Worm (Caenorhabditis elegans): ENCODE measurements around the gene K09C4.10.

The K09C4.10 gene

ce11 chrX:3260509-3260908 is 19.5 kb downstream of the K09C4.10 start, which contains the start of gene lbp-2:
lbp-2 (plus strand) TSS chrX:3260610.
- TF ChIP-seq hpl-2 (GFP tag; optimal IDR thresholded peaks at IDR 0.05) = no peak
- TF ChIP-seq rnt-1 (tag; optimal IDR thresholded peaks at IDR 0.05) = peak; percentile 57
- no peak for TF ChIP-seq efl-1 (optimal IDR thresholded peaks at IDR 0.05)
- no peak for TF ChIP-seq efl-1 (GFP tag; optimal IDR thresholded peaks at IDR 0.05 in 1 of 2)
- peak; percentile 6 for TF ChIP-seq snu-23 (GFP tag; optimal IDR thresholded peaks at IDR 0.05)
- no peak for TF ChIP-seq dsc-1 (tag; optimal IDR thresholded peaks at IDR 0.05)
- peak; percentile 30 for TF ChIP-seq nhr-71 (tag; optimal IDR thresholded peaks at IDR 0.05)
- TF ChIP-seq mdl-1 (tag; optimal IDR thresholded peaks at IDR 0.05) = peak in 1 of 2 experiments; percentile 21
- TF ChIP-seq lin-39 (tag; optimal IDR thresholded peaks at IDR 0.05) = peak; percentile 19
- no peak for TF ChIP-seq nhr-90 (tag; optimal IDR thresholded peaks at IDR 0.05; ENCODE audit: poor library complexity)
- TF ChIP-seq nhr-47 (tag; optimal IDR thresholded peaks at IDR 0.05) = no peak

DNA sequence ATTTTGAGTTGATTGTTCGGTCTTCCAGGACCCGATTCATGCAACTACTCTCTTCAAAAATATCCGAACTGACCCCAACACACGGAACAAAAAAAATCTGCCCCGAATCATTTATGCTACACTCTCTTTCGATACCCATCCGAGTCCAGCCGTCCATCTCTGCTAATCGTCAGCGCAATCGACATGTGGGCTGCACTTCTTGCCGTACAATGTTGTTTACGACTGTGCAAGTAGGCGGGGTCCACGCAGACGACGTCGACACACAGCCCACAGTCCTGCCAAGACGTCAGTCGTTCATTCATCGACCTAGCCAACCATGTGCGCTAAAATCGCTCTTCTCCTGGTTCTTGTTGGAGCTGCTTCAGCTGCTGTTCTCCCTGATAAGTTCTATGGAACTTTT is 21.2 kb downstream of the K09C4.10 start, which contains the start of gene lbp-1:
TSS of gene lbp-1 (plus strand) at position 301 of the 400 bp plus-strand sequence.
- TF ChIP-seq lir-3 (tag; optimal IDR thresholded peaks at IDR 0.05; ENCODE audit: poor library complexity) (no peak), xbp-1 (tag; optimal IDR thresholded peaks at IDR 0.05) (no peak), tbx-2 (tag; optimal IDR thresholded peaks at IDR 0.05) (no peak)

DNA sequence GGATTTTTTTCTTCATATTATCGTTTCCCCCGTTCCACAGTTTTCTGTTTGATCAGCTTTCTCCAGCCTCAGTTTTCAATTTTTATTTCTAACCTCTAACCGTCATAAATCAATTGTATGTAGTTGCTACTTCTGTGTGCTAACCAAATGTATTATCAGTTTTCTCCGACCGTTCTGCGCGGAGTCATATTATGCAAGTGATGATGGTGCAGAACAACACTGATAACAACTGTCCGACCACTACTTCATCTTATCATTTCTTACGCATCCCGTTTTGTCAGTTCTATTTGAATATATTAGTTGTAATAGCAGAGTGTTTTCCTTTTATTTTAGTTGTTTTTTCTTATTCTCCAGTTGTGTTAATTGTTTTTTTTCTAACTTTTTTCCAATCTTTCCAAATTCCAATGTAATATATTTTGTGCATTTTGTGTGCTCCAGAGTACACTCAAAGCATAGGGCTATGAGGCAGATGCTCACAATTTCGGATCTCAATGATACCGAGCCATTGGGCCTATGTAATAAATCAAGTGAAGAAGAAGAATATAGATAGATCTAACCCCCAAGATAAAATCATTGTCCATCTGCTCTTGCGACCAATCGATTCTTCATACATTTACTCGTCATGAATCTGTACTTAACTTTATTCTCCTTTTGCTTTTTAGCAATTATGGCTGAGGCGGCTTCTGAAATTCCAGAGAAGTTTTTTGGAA is 23.1 kb downstream of the K09C4.10 start, which contains the start of gene lbp-3:
TSS of gene lbp-3 (plus strand) at position 589 of the 710 bp plus-strand sequence.
- no peak for TF ChIP-seq nhr-237 (tag; optimal IDR thresholded peaks at IDR 0.05)
- peak; percentile 98 for TF ChIP-seq elt-2 (tag; optimal IDR thresholded peaks at IDR 0.05)
- peak; percentile 7 for TF ChIP-seq nhr-90 (tag; optimal IDR thresholded peaks at IDR 0.05; ENCODE audit: poor library complexity)
- TF ChIP-seq hlh-4 (tag; optimal IDR thresholded peaks at IDR 0.05) = no peak
- peak; percentile 99 for TF ChIP-seq pqm-1 (tag; optimal IDR thresholded peaks at IDR 0.05)
- TF ChIP-seq nhr-71 (tag; optimal IDR thresholded peaks at IDR 0.05) = peak; percentile 34
- no peak for TF ChIP-seq nhr-77 (tag; optimal IDR thresholded peaks at IDR 0.05)
- no peak for TF ChIP-seq blmp-1 (tag; optimal IDR thresholded peaks at IDR 0.05)
- TF ChIP-seq sox-4 (tag; optimal IDR thresholded peaks at IDR 0.05) = no peak
- no peak for TF ChIP-seq unc-98 (GFP tag; IDR thresholded peaks at IDR 0.05)
- TF ChIP-seq jun-1 (tag; optimal IDR thresholded peaks at IDR 0.05) = peak; percentile 1
- no peak for TF ChIP-seq ceh-63 (GFP tag; optimal IDR thresholded peaks at IDR 0.05)
- peak; percentile 41 for TF ChIP-seq lin-14 (GFP tag; optimal IDR thresholded peaks at IDR 0.05)
- peak; percentile 32 for TF ChIP-seq rnt-1 (tag; optimal IDR thresholded peaks at IDR 0.05)
- no peak for TF ChIP-seq sptf-1 (tag; optimal IDR thresholded peaks at IDR 0.05)
- TF ChIP-seq dsc-1 (tag; optimal IDR thresholded peaks at IDR 0.05) = peak; percentile 31
- no peak for TF ChIP-seq nhr-85 (tag)
- TF ChIP-seq nhr-20 (tag; optimal IDR thresholded peaks at IDR 0.05) = peak; percentile 53
- TF ChIP-seq lin-39 (tag; optimal IDR thresholded peaks at IDR 0.05) = no peak

DNA sequence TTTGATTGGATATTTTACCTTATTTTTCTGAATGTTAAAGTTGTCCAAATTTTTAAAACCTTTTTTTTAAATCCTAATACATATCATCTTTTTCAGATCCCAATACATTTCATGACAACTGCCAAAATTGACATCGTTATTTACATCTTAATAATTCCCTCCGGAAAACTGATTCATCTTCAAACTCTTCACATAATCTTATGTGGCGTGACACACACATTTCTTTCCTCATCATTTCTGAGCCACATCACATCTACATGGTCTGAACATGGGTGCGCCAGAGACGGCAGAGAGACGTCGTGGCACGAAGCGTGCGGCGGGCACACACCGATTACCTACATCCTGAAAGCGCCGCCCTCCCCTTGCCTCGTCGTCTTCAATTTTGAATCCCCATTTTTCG is 27.5 kb downstream of the K09C4.10 start, which contains the start of gene tba-9:
TSS of gene tba-9 (plus strand) at position 301 of the 400 bp plus-strand sequence.
- TF ChIP-seq lin-14 (GFP tag; optimal IDR thresholded peaks at IDR 0.05) = peak; percentile 16
- peak; percentile 28 for TF ChIP-seq fkh-8 (tag; optimal IDR thresholded peaks at IDR 0.05)
- no peak for TF ChIP-seq C16A3.4 (tag; optimal IDR thresholded peaks at IDR 0.05)

ce11 chrX:3250481-3251091 is 29.4 kb downstream of the K09C4.10 start, which contains the start of gene pqn-37:
pqn-37 (minus strand) TSS chrX:3250531.
- peak; percentile 42 for TF ChIP-seq nhr-71 (tag; optimal IDR thresholded peaks at IDR 0.05)
- no peak for TF ChIP-seq pag-3 (tag; optimal IDR thresholded peaks at IDR 0.05; ENCODE audit: borderline replicate concordance, insufficient read depth)
- no peak for TF ChIP-seq nhr-90 (tag; optimal IDR thresholded peaks at IDR 0.05; ENCODE audit: poor library complexity)
- no peak for TF ChIP-seq dpl-1 (GFP tag; optimal IDR thresholded peaks at IDR 0.05)
- TF ChIP-seq xbp-1 (tag; optimal IDR thresholded peaks at IDR 0.05) = no peak
- no peak for TF ChIP-seq nhr-77 (tag; optimal IDR thresholded peaks at IDR 0.05)
- TF ChIP-seq zip-4 (GFP tag; optimal IDR thresholded peaks at IDR 0.05) = no peak
- no peak for TF ChIP-seq C16A3.4 (tag; optimal IDR thresholded peaks at IDR 0.05)
- no peak for TF ChIP-seq nhr-12 (tag; optimal IDR thresholded peaks at IDR 0.05)
- TF ChIP-seq nhr-85 (tag) = peak; percentile 55
- TF ChIP-seq irx-1 (tag; optimal IDR thresholded peaks at IDR 0.05) = no peak
- TF ChIP-seq fkh-8 (tag; optimal IDR thresholded peaks at IDR 0.05) = no peak
- no peak for TF ChIP-seq nhr-47 (tag; optimal IDR thresholded peaks at IDR 0.05)
- no peak for TF ChIP-seq aha-1 (tag; optimal IDR thresholded peaks at IDR 0.05)
- TF ChIP-seq nhr-237 (tag; optimal IDR thresholded peaks at IDR 0.05) = no peak
- TF ChIP-seq lin-14 (GFP tag; optimal IDR thresholded peaks at IDR 0.05) = peak; percentile 17
